Worm (Caenorhabditis elegans): ENCODE measurements around the gene Y38C1AA.7.
"Not testable (repeated sequence)": the region's sequence is repeated elsewhere in the genome, so short reads cannot be mapped to it uniquely, and the experiment has no call there.

Y38C1AA.7 gene

ce11 chrIV:158662-159061, at the start of gene Y38C1AA.7:
Gene Y38C1AA.7 (plus strand): TSS chrIV:158962.
- TF ChIP-seq unc-62 (GFP tag; optimal IDR thresholded peaks at IDR 0.05): no peak

ce11 chrIV:109307-109706, 49.5 kb upstream of the Y38C1AA.7 start, which contains the start of gene B0545.4:
Gene B0545.4 (minus strand): TSS chrIV:109407.
- no peak for TF ChIP-seq unc-62 (GFP tag; optimal IDR thresholded peaks at IDR 0.05)

- not testable (repeated sequence) for TF ChIP-seq unc-62 (GFP tag; optimal IDR thresholded peaks at IDR 0.05)
These were observed 47.4 kb upstream of the Y38C1AA.7 start, which contains the start of gene F29C4.4 for ce11 chrIV:111377-111776. Gene F29C4.4 (plus strand): TSS chrIV:111677.

ce11 chrIV:118786-119185, 40.0 kb upstream of the Y38C1AA.7 start:
- no peak for TF ChIP-seq unc-62 (GFP tag; optimal IDR thresholded peaks at IDR 0.05)

DNA sequence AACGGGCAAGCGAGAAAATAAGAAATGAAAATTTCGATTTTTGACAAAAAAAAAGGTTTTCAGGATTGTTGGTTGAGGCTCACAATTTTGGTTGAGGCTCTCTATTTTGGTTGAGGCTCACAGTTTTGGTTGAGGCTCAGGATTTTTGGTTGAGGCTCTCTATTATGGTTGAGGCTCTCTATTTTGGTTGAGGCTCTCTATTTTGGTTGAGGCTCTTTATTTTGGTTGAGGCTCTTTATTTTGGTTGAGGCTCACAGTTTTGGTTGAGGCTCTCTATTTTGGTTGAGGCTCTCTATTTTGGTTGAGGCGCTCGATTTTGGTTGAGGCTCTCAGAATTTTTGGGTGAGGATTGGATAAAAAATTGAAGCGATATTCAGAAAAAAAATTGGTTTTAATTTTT, 39.0 kb upstream of the Y38C1AA.7 start:
- no peak for TF ChIP-seq unc-62 (GFP tag; optimal IDR thresholded peaks at IDR 0.05)

- TF ChIP-seq unc-62 (GFP tag; optimal IDR thresholded peaks at IDR 0.05): no peak
These were observed 37.2 kb upstream of the Y38C1AA.7 start, which contains the start of gene tut-1 for ce11 chrIV:121607-122006. Gene tut-1 (minus strand): TSS chrIV:121707.

DNA sequence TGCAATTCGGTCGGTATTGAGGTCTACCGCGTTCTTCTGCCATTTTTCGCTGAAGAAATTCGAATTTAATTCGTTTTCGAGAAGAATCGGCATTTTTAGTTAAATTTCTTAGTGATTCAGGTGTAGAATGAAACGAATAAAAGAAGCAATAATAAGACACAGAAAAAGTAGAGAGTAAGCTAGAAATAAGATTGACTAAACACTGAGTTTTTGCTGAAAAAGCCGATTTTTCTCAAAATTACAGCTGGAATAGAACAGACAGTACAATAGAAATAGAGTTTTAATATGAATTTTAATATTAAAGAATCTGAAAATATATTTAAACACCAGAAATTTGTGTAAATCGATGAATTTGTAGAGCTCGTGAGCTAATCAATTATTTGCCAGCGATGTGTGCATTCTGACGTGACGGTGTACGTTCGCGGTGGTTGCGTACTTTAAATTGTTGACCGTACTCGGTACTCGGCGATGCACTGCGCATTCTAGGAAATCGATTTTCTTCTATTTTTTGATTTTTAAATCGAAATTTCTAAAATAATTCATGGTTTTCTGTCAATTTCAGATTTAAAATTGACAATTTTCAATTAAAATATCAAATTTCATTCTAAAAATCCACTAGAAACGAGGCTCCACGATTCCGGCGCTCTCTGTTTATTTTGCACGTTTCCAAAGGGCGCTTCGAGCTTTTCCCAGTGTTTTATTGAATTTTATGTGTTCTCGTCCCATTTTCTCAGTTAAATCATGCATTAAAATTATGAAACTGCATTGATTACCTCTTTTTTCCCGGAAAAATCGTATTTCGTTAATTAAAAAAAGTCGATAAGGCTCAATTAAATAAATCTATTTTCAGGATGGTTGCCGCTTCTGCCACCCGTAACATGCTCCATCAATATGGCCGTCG, 32.6 kb upstream of the Y38C1AA.7 start, which contains the start of the genes grld-1 and cox-6C:
TSS of gene grld-1 (minus strand) at position 51 of the 901 bp plus-strand sequence.
TSS of gene cox-6C (plus strand) at position 851 of the 901 bp plus-strand sequence.
- no peak for TF ChIP-seq unc-62 (GFP tag; optimal IDR thresholded peaks at IDR 0.05)

ce11 chrIV:128525-128924, 30.2 kb upstream of the Y38C1AA.7 start:
- TF ChIP-seq unc-62 (GFP tag; optimal IDR thresholded peaks at IDR 0.05): no peak

- TF ChIP-seq unc-62 (GFP tag; optimal IDR thresholded peaks at IDR 0.05): no peak
These were observed 28.6 kb upstream of the Y38C1AA.7 start for ce11 chrIV:130150-130549.

ce11 chrIV:132095-132494, 26.7 kb upstream of the Y38C1AA.7 start, which contains the start of gene daf-1:
Gene daf-1 (plus strand): TSS chrIV:132416.
- no peak for TF ChIP-seq unc-62 (GFP tag; optimal IDR thresholded peaks at IDR 0.05)

ce11 chrIV:133968-134367, 24.8 kb upstream of the Y38C1AA.7 start:
- no peak for TF ChIP-seq unc-62 (GFP tag; optimal IDR thresholded peaks at IDR 0.05)

DNA sequence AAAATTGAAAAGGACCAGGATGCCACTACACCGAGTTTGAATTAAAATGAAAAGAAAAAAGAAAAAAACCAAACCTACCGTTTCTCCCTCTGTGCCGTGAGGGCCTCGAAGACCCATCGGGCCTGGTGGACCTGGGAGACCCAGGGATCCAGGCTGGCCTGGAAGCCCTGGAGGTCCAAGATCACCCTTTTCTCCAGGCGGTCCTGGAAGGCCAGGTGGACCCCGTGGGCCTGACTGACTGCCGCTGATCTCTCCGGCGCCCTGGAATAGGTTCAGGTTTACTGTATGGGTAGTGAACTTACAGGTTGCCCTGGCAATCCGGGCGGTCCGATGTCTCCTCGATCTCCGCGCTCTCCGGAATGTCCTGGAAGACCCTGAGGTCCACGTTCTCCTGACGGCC, 19.1 kb upstream of the Y38C1AA.7 start:
- TF ChIP-seq unc-62 (GFP tag; optimal IDR thresholded peaks at IDR 0.05): no peak

DNA sequence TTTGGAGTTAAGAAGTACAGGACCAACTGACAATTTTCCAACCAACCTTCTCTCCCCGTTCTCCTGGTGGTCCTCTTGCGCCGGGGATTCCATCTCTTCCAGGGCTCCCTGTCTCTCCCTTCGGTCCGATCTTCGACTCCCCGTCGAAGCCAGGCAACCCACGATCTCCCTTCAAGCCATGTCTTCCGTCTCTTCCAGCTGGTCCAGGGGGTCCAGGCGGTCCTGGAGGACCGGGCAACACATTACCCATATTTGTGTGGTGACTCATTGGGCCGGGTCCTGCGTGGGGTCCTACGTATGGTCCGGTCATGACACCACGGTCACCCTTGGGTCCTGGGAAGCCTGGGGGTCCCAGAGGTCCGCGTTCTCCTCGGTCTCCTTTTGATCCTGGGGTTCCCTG, 17.7 kb upstream of the Y38C1AA.7 start:
- no peak for TF ChIP-seq unc-62 (GFP tag; optimal IDR thresholded peaks at IDR 0.05)

DNA sequence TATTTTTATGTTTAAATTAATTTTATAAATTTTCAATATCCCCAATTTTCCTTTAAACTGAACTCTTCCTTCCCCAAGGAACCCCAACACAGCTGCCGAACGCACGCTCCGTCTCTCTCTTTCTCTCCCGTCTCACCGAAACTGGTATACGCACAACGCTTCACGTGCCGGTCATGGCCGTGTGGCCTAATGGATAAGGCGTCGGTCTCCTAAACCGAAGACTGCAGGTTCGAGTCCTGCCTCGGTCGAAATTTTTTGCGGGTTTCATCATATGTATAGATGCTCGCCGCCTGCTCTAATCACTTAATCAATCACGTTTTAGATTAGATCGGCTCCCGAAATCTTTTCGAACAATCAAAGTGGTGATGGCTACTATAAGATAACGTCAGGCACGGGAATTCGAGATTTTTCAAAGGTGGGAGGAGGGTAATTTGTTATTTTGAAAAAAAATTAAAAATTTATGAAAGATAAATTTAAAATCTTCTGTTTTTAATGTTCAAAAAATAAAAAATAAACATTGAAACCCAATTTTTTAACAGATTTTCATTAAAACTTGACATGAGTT, 14.9 kb upstream of the Y38C1AA.7 start:
- TF ChIP-seq unc-62 (GFP tag; optimal IDR thresholded peaks at IDR 0.05): no peak

ce11 chrIV:147819-148218, 10.9 kb upstream of the Y38C1AA.7 start, which contains the start of gene col-99:
Gene col-99 (minus strand): TSS chrIV:147919.
- TF ChIP-seq unc-62 (GFP tag; optimal IDR thresholded peaks at IDR 0.05): no peak

- TF ChIP-seq unc-62 (GFP tag; optimal IDR thresholded peaks at IDR 0.05): no peak
These were observed 10.0 kb upstream of the Y38C1AA.7 start for ce11 chrIV:148756-149155.

ce11 chrIV:149794-150193, 9.0 kb upstream of the Y38C1AA.7 start:
- no peak for TF ChIP-seq unc-62 (GFP tag; optimal IDR thresholded peaks at IDR 0.05)

Measured in whole organism, dauer.